Fruit fly (Drosophila melanogaster) S2 (cell line): ENCODE results near the gene Galphaf.

ENCODE experiments used
- CG8478 ChIP-seq: fragments of >200 bp; optimal IDR thresholded peaks from 2 replicates; lab custom pipeline; 2018
- CTCF ChIP-seq, 2 experiments: fragments of >200 bp; optimal IDR thresholded peaks; 2 replicates each; lab custom pipeline; 2018

DNA sequence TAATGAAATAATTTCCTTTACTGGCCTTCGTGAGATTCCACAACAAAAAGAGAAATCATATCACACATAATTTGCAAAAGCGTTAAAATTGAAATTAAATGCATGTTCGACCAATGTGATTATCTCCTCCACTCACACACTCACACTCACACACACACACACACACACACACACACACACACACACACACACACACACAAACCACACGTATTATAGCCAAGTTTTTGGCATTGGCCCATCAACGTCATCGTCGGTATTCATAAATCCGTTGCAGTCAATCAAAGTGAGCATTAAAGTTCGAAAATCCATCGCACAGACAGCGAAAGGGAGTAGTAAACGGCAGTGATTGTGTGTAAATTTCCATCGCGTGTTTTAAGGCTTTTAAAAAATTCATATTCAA, 22.3 kb upstream of the Galphaf start:
- TF ChIP-seq CG8478 (lab: Kevin White, UChicago) (no peak), CTCF (optimal IDR thresholded peaks at IDR 0.05; lab: Kevin White, UChicago) (no peak)
